Worm (Caenorhabditis elegans) whole organism, L4 larva: Measurements from ENCODE around the gene F22B5.4.

Experiments
- F37D6.2 ChIP-seq: sonication (generic microtip); optimal IDR thresholded peaks from 2 replicates; lab custom pipeline; 2016; ENCODE audit warnings: mild to moderate bottlenecking, missing genetic modification characterization, missing compliant biosample characterization
- F49E8.2 ChIP-seq: sonication (generic microtip); optimal IDR thresholded peaks from 2 replicates; lab custom pipeline; 2016; ENCODE audit warnings: missing compliant biosample characterization, mild to moderate bottlenecking, missing genetic modification characterization, borderline replicate concordance
- R02D3.7 ChIP-seq: fragments of 150-350 bp; sonication (generic microtip); optimal IDR thresholded peaks from 3 replicates; lab custom pipeline; 2014; ENCODE audit warnings: missing biosample characterization, missing genetic modification characterization
- ZK546.5 ChIP-seq, 2 experiments: sonication (generic microtip); optimal IDR thresholded peaks; 2 replicates each; lab custom pipeline; 2017; ENCODE audit warnings: missing biosample characterization in 2 of 2, missing genetic modification characterization in 2 of 2
- aha-1 ChIP-seq: fragments of 150-350 bp; peaks from one replicate; lab custom pipeline; 2014; ENCODE audit warnings: missing biosample characterization, missing genetic modification characterization
- arid-1 ChIP-seq: fragments of 200-800 bp; sonication (Bioruptor generic); conservative IDR thresholded peaks from 2 replicates; pipeline ENCODE4 v1.3.6; 2022; ENCODE audit warnings: missing genetic modification reagents, missing genetic modification characterization, missing compliant biosample characterization
- ceh-20 ChIP-seq: fragments of 200-800 bp; sonication (Bioruptor generic); IDR thresholded peaks from 2 replicates; pipeline ENCODE4 v1.3.6; 2022; ENCODE audit warnings: missing genetic modification reagents, missing genetic modification characterization, missing compliant biosample characterization
- ceh-28 ChIP-seq: fragments of 150-350 bp; optimal IDR thresholded peaks from 2 replicates; lab custom pipeline; 2014; ENCODE audit warnings: missing biosample characterization, missing genetic modification reagents, missing genetic modification characterization
- ceh-32 ChIP-seq: sonication (generic microtip); optimal IDR thresholded peaks from 2 replicates; lab custom pipeline; 2016; ENCODE audit warnings: mild to moderate bottlenecking, missing genetic modification characterization, missing compliant biosample characterization; ENCODE audit not compliant: poor library complexity
- ctbp-1 ChIP-seq: fragments of 200-800 bp; sonication (Bioruptor generic); IDR thresholded peaks from 2 replicates; pipeline ENCODE4 v1.3.6; 2022; ENCODE audit warnings: missing genetic modification reagents, missing genetic modification characterization, missing compliant biosample characterization
- daf-12 ChIP-seq: fragments of 150-350 bp; optimal IDR thresholded peaks from 2 replicates; lab custom pipeline; 2014; ENCODE audit warnings: missing biosample characterization, missing genetic modification reagents, missing genetic modification characterization
- daf-16 ChIP-seq, 3 experiments: sonication (generic microtip); optimal IDR thresholded peaks; 2 replicates each; lab custom pipeline; 2016 to 2017; ENCODE audit warnings: missing genetic modification characterization in 3 of 3, missing genetic modification reagents in 3 of 3, mild to moderate bottlenecking in 2 of 3, missing compliant biosample characterization in 2 of 3, missing biosample characterization in 1 of 3, moderate library complexity in 1 of 3
- daf-19 ChIP-seq: fragments of 200-800 bp; sonication (Bioruptor generic); conservative IDR thresholded peaks from 2 replicates; pipeline ENCODE4 v1.3.6; 2022; ENCODE audit warnings: missing genetic modification characterization, missing compliant biosample characterization
- dmd-8 ChIP-seq: fragments of 200-800 bp; sonication (Bioruptor generic); IDR thresholded peaks from 2 replicates; pipeline ENCODE4 v1.3.6; 2022; ENCODE audit warnings: missing genetic modification characterization, missing compliant biosample characterization
- dmd-9 ChIP-seq: fragments of 200-800 bp; sonication (Bioruptor generic); IDR thresholded peaks from 2 replicates; pipeline ENCODE4 v1.3.6; 2022; ENCODE audit warnings: missing genetic modification reagents, missing genetic modification characterization, missing compliant biosample characterization
- dpl-1 ChIP-seq: fragments of 150-350 bp; optimal IDR thresholded peaks from 2 replicates; lab custom pipeline; 2014; ENCODE audit warnings: missing biosample characterization, missing genetic modification reagents, missing genetic modification characterization
- dve-1 ChIP-seq: sonication (generic microtip); optimal IDR thresholded peaks from 2 replicates; lab custom pipeline; 2017; ENCODE audit warnings: antibody characterized with exemption, mild to moderate bottlenecking, missing genetic modification characterization, missing compliant biosample characterization; ENCODE audit not compliant: insufficient read depth
- egl-43 ChIP-seq: fragments of 200-800 bp; sonication (Bioruptor generic); IDR thresholded peaks from 2 replicates; pipeline ENCODE4 v1.3.6; 2022; ENCODE audit warnings: missing genetic modification reagents, missing genetic modification characterization, missing compliant biosample characterization
- fos-1 ChIP-seq: fragments of 150-350 bp; optimal IDR thresholded peaks from 2 replicates; lab custom pipeline; 2014; ENCODE audit warnings: missing biosample characterization, missing genetic modification characterization
- hif-1 ChIP-seq, 2 experiments: sonication (generic microtip); optimal IDR thresholded peaks; 2 replicates each; lab custom pipeline; 2016 to 2017; ENCODE audit warnings: missing compliant biosample characterization in 2 of 2, missing genetic modification characterization in 2 of 2, missing genetic modification reagents in 2 of 2, missing genotype in 2 of 2, mild to moderate bottlenecking in 1 of 2
- hlh-11 ChIP-seq: fragments of 200-800 bp; sonication (Bioruptor generic); optimal IDR thresholded peaks from 2 replicates; lab custom pipeline; 2018; ENCODE audit warnings: mild to moderate bottlenecking, missing genetic modification characterization, missing compliant biosample characterization
- hlh-30 ChIP-seq: sonication (generic microtip); optimal IDR thresholded peaks from 2 replicates; lab custom pipeline; 2017; ENCODE audit warnings: antibody characterized with exemption, mild to moderate bottlenecking, missing genetic modification characterization, missing compliant biosample characterization; ENCODE audit not compliant: insufficient read depth
- hmg-1.1 ChIP-seq: fragments of 200-800 bp; sonication (Bioruptor generic); IDR thresholded peaks from 2 replicates; pipeline ENCODE4 v1.3.6; 2022; ENCODE audit warnings: missing genetic modification reagents, missing genetic modification characterization, missing compliant biosample characterization
- jun-1 ChIP-seq: fragments of 150-350 bp; optimal IDR thresholded peaks from 2 replicates; lab custom pipeline; 2014; ENCODE audit warnings: missing biosample characterization, missing genetic modification reagents, missing genetic modification characterization
- lin-13 ChIP-seq: fragments of 150-350 bp; optimal IDR thresholded peaks from 2 replicates; lab custom pipeline; 2014; ENCODE audit warnings: missing biosample characterization, missing genetic modification reagents, missing genetic modification characterization
- lin-29 ChIP-seq: fragments of 200-800 bp; sonication (Bioruptor generic); IDR thresholded peaks from 2 replicates; pipeline ENCODE4 v1.3.6; 2022; ENCODE audit warnings: missing genetic modification reagents, missing genetic modification characterization, missing compliant biosample characterization
- lsy-2 ChIP-seq, 2 experiments: fragments of 150-350 bp in 1 of 2; sonication (generic microtip) in 1 of 2; optimal IDR thresholded peaks; 2 replicates each; lab custom pipeline; 2014 to 2017; ENCODE audit warnings: missing biosample characterization in 2 of 2, missing genetic modification characterization in 2 of 2
- mep-1 ChIP-seq: fragments of 150-350 bp; sonication (generic microtip); optimal IDR thresholded peaks from 3 replicates; lab custom pipeline; 2014; ENCODE audit warnings: missing biosample characterization, missing genetic modification characterization
- mes-2 ChIP-seq: sonication (generic microtip); optimal IDR thresholded peaks from 2 replicates; lab custom pipeline; 2016; ENCODE audit warnings: missing genotype, mild to moderate bottlenecking, missing genetic modification characterization, missing compliant biosample characterization; ENCODE audit not compliant: poor library complexity, severe bottlenecking
- nhr-28 ChIP-seq: fragments of 150-350 bp; optimal IDR thresholded peaks from 2 replicates; lab custom pipeline; 2014; ENCODE audit warnings: missing biosample characterization, missing genetic modification characterization
- nhr-48 ChIP-seq: sonication (generic microtip); optimal IDR thresholded peaks from 2 replicates; lab custom pipeline; 2016; ENCODE audit warnings: mild to moderate bottlenecking, missing genetic modification characterization, missing compliant biosample characterization
- nhr-6 ChIP-seq: fragments of 150-350 bp; optimal IDR thresholded peaks from 2 replicates; lab custom pipeline; 2014; ENCODE audit warnings: missing biosample characterization, missing genetic modification characterization
- pha-4 ChIP-seq, 2 experiments: fragments of 150-350 bp in 1 of 2; fragments of 200-800 bp in 1 of 2; sonication (Bioruptor generic) in 1 of 2; IDR thresholded peaks in 1 of 2; optimal IDR thresholded peaks in 1 of 2; 2 replicates each; pipeline versions ENCODE4 v1.3.6 to Lab custom; 2014 to 2022; ENCODE audit warnings: missing genetic modification characterization in 2 of 2, missing genetic modification reagents in 2 of 2, missing biosample characterization in 1 of 2, missing compliant biosample characterization in 1 of 2
- sdz-12 ChIP-seq: fragments of 200-800 bp; sonication (Bioruptor generic); optimal IDR thresholded peaks from 2 replicates; lab custom pipeline; 2018; ENCODE audit warnings: mild to moderate bottlenecking, missing genetic modification characterization, missing compliant biosample characterization
- set-16 ChIP-seq: fragments of 200-800 bp; sonication (Bioruptor generic); IDR thresholded peaks from 2 replicates; pipeline ENCODE4 v1.3.6; 2022; ENCODE audit warnings: missing genetic modification reagents, missing genetic modification characterization, missing compliant biosample characterization
- snpc-1.2 ChIP-seq: fragments of 200-800 bp; sonication (Bioruptor generic); IDR thresholded peaks from 2 replicates; pipeline ENCODE4 v1.3.6; 2022; ENCODE audit warnings: missing genetic modification reagents, missing genetic modification characterization, missing compliant biosample characterization
- spr-1 ChIP-seq: sonication (generic microtip); optimal IDR thresholded peaks from 2 replicates; lab custom pipeline; 2016; ENCODE audit warnings: mild to moderate bottlenecking, missing genetic modification characterization, missing compliant biosample characterization
- spr-3 ChIP-seq: fragments of 200-800 bp; sonication (Bioruptor generic); optimal IDR thresholded peaks from 2 replicates; lab custom pipeline; 2018; ENCODE audit warnings: mild to moderate bottlenecking, missing genetic modification characterization, missing compliant biosample characterization
- tag-97 ChIP-seq: fragments of 200-800 bp; sonication (Bioruptor generic); IDR thresholded peaks from 2 replicates; pipeline ENCODE4 v1.3.6; 2022; ENCODE audit warnings: missing genetic modification characterization, missing compliant biosample characterization
- tra-1 ChIP-seq: fragments of 200-800 bp; sonication (Bioruptor generic); IDR thresholded peaks from 2 replicates; pipeline ENCODE4 v1.3.6; 2022; ENCODE audit warnings: missing genetic modification reagents, missing genetic modification characterization, missing compliant biosample characterization
- unc-62 ChIP-seq, 3 experiments: fragments of 150-350 bp in 1 of 3; sonication (generic microtip); optimal IDR thresholded peaks in 2 of 3; peaks in 1 of 3; 1 replicate in 1 of 3; 2 replicates in 2 of 3; lab custom pipeline; 2014 to 2017; ENCODE audit warnings: missing biosample characterization in 3 of 3, missing genetic modification characterization in 3 of 3, missing genetic modification reagents in 3 of 3, missing genotype in 1 of 3
- zfp-3 ChIP-seq: fragments of 200-800 bp; sonication (Bioruptor generic); conservative IDR thresholded peaks from 2 replicates; pipeline ENCODE4 v1.3.6; 2022; ENCODE audit warnings: missing genetic modification reagents, missing genetic modification characterization, missing compliant biosample characterization
- zip-2 ChIP-seq: fragments of 150-350 bp; optimal IDR thresholded peaks from 2 replicates; lab custom pipeline; 2014; ENCODE audit warnings: missing biosample characterization, missing genetic modification characterization
- ztf-11 ChIP-seq: fragments of 150-350 bp; optimal IDR thresholded peaks from 2 replicates; lab custom pipeline; 2014; ENCODE audit warnings: missing biosample characterization, missing genetic modification characterization

F22B5.4 gene

ce11 chrII:8457438-8457837, 7.9 kb downstream of the F22B5.4 start, which contains the start of gene zyg-9:
Gene zyg-9, plus strand, starts transcription at chrII:8457818.
- TF ChIP-seq lsy-2 (tag; optimal IDR thresholded peaks at IDR 0.05; lab: Kevin White, UChicago) = peak in 1 of 2 experiments; percentile 60
- TF ChIP-seq jun-1 = no peak
- TF ChIP-seq hlh-30 (tag; lab: Kevin White, UChicago) = peak; percentile 83
- no peak for TF ChIP-seq daf-12
- peak; percentile 24 for TF ChIP-seq hlh-11 (tag; lab: Kevin White, UChicago)
- peak; percentile 5 for TF ChIP-seq dpl-1 (GFP tag; lab: Kevin White, UChicago)
- TF ChIP-seq R02D3.7 (tag; lab: Kevin White, UChicago) = no peak
- peak in 1 of 2 experiments; percentile 22 for TF ChIP-seq hif-1 (tag; optimal IDR thresholded peaks at IDR 0.05; lab: Kevin White, UChicago)
- TF ChIP-seq aha-1 (tag; lab: Kevin White, UChicago) = peak; percentile 64
- TF ChIP-seq zip-2 (tag; lab: Kevin White, UChicago) = no peak
- TF ChIP-seq set-16 (GFP tag; lab: Robert Waterston, UW) = no peak
- no peak for TF ChIP-seq nhr-28 (tag; lab: Kevin White, UChicago)
- peak; percentile 10 for TF ChIP-seq mep-1 (tag; lab: Kevin White, UChicago)
- no peak for TF ChIP-seq dmd-8 (GFP tag; lab: Robert Waterston, UW)
- peak; percentile 7 for TF ChIP-seq dve-1 (tag; lab: Kevin White, UChicago)
- TF ChIP-seq egl-43 = peak; percentile 28; the same call in 1 of the 2 replicates
- TF ChIP-seq mes-2 = peak; percentile 37
- peak; percentile 11 for TF ChIP-seq ceh-28
- TF ChIP-seq hmg-1.1 (GFP tag; lab: Robert Waterston, UW) = 0 out of 2 replicates have a peak, but pooled peaks have one; percentile 32
- no peak for TF ChIP-seq daf-19 (GFP tag; lab: Robert Waterston, UW)
- no peak for TF ChIP-seq fos-1 (tag; lab: Kevin White, UChicago)

ce11 chrII:8459832-8460566, 10.5 kb downstream of the F22B5.4 start:
- TF ChIP-seq arid-1 (GFP tag; lab: Robert Waterston, UW) = peak; percentile 34; the same call in 1 of the 2 replicates

DNA sequence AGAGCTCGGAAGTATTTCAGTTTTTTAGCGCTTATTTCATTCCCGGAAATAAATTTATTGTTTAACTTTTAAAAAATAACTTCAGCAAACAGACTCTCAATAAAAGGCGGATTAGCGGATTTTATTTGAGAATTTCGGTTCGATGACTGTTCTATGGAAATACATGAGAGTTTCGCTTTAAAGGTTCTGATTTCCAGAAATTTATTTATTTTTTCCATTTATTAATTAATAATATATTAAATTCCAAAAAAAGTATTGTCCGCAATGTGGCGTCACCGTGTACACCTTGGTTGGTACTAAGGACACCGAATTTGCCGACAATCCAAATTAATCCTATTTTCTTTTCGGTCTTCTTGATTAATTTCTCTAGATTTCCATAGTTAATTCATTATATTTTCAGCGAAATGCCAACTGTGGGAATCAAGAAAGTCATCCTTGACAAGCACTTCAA, 15.0 kb downstream of the F22B5.4 start, which contains the start of gene fars-3:
Gene fars-3 (plus strand): TSS at position 401 of the 451 bp plus-strand sequence.
- TF ChIP-seq tra-1 (GFP tag; lab: Robert Waterston, UW) (no peak), zfp-3 (GFP tag; lab: Robert Waterston, UW) (0 out of 2 replicates have a peak, but pooled peaks have one; percentile 10), lin-29 (no peak), nhr-28 (tag; lab: Kevin White, UChicago) (no peak), tag-97 (GFP tag; lab: Robert Waterston, UW) (no peak), F49E8.2 (tag; lab: Kevin White, UChicago) (no peak), nhr-48 (tag; lab: Kevin White, UChicago) (no peak), dmd-9 (no peak), sdz-12 (GFP tag; lab: Kevin White, UChicago) (no peak), ceh-20 (no peak), ztf-11 (tag; lab: Kevin White, UChicago) (no peak), set-16 (GFP tag; lab: Robert Waterston, UW) (no peak), lin-13 (no peak), arid-1 (GFP tag; lab: Robert Waterston, UW) (peak; percentile 14; the same call in 1 of the 2 replicates), pha-4 (GFP tag; IDR thresholded peaks at IDR 0.05; lab: Robert Waterston, UW) (no peak), pha-4 (tag; optimal IDR thresholded peaks at IDR 0.05; lab: Kevin White, UChicago) (no peak), ceh-32 (tag; lab: Kevin White, UChicago) (no peak), F37D6.2 (tag; lab: Kevin White, UChicago) (no peak), ctbp-1 (GFP tag; lab: Robert Waterston, UW) (peak; percentile 43; the same call in 1 of the 2 replicates), spr-3 (GFP tag; lab: Kevin White, UChicago) (no peak), unc-62 (GFP tag; optimal IDR thresholded peaks at IDR 0.05 in 1 of 2; lab: Kevin White, UChicago) (no peak), unc-62 (tag; optimal IDR thresholded peaks at IDR 0.05; lab: Kevin White, UChicago) (no peak), spr-1 (no peak), ZK546.5 (tag; optimal IDR thresholded peaks at IDR 0.05; lab: Kevin White, UChicago) (no peak), daf-16 (GFP tag; optimal IDR thresholded peaks at IDR 0.05; lab: Kevin White, UChicago) (no peak), daf-16 (tag; optimal IDR thresholded peaks at IDR 0.05; lab: Kevin White, UChicago) (no peak), snpc-1.2 (GFP tag; lab: Robert Waterston, UW) (peak; percentile 64; the same call in 1 of the 2 replicates), nhr-6 (tag; lab: Kevin White, UChicago) (no peak)
